Worm (Caenorhabditis elegans) whole organism, late embryonic: ENCODE measurements around the gene clec-3.

Source experiments
- C08G9.2 ChIP-seq: sonication (generic microtip); optimal IDR thresholded peaks from 2 replicates; lab custom pipeline; 2016; ENCODE audit warnings: mild to moderate bottlenecking, missing genetic modification characterization, moderate library complexity, missing compliant biosample characterization
- K09A11.1 ChIP-seq: sonication (generic microtip); optimal IDR thresholded peaks from 2 replicates; lab custom pipeline; 2017; ENCODE audit warnings: antibody characterized with exemption, mild to moderate bottlenecking, missing genetic modification characterization, missing compliant biosample characterization; ENCODE audit not compliant: insufficient read depth
- T23F11.4 ChIP-seq: fragments of 200-800 bp; sonication (Bioruptor generic); optimal IDR thresholded peaks from 2 replicates; lab custom pipeline; 2018; ENCODE audit warnings: mild to moderate bottlenecking, missing genetic modification characterization, missing compliant biosample characterization
- dmd-4 ChIP-seq: sonication (generic microtip); optimal IDR thresholded peaks from 2 replicates; lab custom pipeline; 2016; ENCODE audit warnings: borderline replicate concordance, missing genetic modification characterization, missing compliant biosample characterization
- elt-4 ChIP-seq: sonication (generic microtip); optimal IDR thresholded peaks from 2 replicates; lab custom pipeline; 2016; ENCODE audit warnings: missing genetic modification characterization, missing compliant biosample characterization
- fax-1 ChIP-seq: sonication (generic microtip); optimal IDR thresholded peaks from 2 replicates; lab custom pipeline; 2016; ENCODE audit warnings: missing genotype, missing genetic modification characterization, missing compliant biosample characterization
- hlh-8 ChIP-seq: sonication (generic microtip); optimal IDR thresholded peaks from 2 replicates; lab custom pipeline; 2016; ENCODE audit warnings: missing genotype, missing genetic modification characterization, missing compliant biosample characterization
- nfya-1 ChIP-seq: sonication (generic microtip); optimal IDR thresholded peaks from 2 replicates; lab custom pipeline; 2017; ENCODE audit warnings: missing genetic modification characterization, mild to moderate bottlenecking, missing compliant biosample characterization, antibody characterized with exemption, moderate library complexity
- unc-42 ChIP-seq: sonication (generic microtip); optimal IDR thresholded peaks from 2 replicates; lab custom pipeline; 2016; ENCODE audit warnings: missing genotype, missing genetic modification characterization, missing compliant biosample characterization

DNA sequence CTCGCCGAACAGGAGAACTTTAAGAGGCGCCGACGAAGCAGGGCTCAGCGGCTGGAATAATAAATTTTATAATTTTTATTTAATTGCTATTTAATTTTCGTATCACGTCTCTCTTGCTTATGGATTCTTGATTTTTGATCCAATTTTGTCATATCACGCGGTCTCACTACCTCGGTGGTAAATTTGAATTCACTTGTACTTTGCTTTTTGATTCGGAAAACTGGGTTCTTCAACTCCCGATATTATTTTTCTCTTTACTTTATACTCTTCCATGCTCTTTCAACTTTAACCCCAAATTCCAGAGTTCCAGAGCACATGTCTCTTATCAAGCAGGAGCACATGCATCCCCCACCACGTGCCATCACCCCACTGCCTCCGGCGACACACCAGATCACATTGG, 16.0 kb downstream of the clec-3 start, which contains the start of gene lido-11:
- no peak for TF ChIP-seq unc-42 (tag; lab: Kevin White, UChicago)
- no peak for TF ChIP-seq hlh-8
- TF ChIP-seq elt-4 (tag; lab: Kevin White, UChicago): no peak
- TF ChIP-seq K09A11.1 (tag; lab: Kevin White, UChicago): no peak
- TF ChIP-seq dmd-4 (tag; lab: Kevin White, UChicago): no peak
- no peak for TF ChIP-seq T23F11.4 (GFP tag; lab: Kevin White, UChicago)
- TF ChIP-seq fax-1 (tag; lab: Kevin White, UChicago): no peak
- TF ChIP-seq C08G9.2 (tag; lab: Kevin White, UChicago): no peak
- TF ChIP-seq nfya-1 (tag; lab: Kevin White, UChicago): no peak
